Worm (Caenorhabditis elegans) whole organism, midembryonic: ENCODE measurements around the gene frm-3.

Experiments used
- T22C8.4 ChIP-seq: fragments of 200-800 bp; sonication (Bioruptor generic); IDR thresholded peaks from 2 replicates; pipeline ENCODE4 v1.3.6; 2022; ENCODE audit warnings: missing genetic modification characterization, missing compliant biosample characterization
- cog-1 ChIP-seq: sonication (generic microtip); optimal IDR thresholded peaks from 2 replicates; lab custom pipeline; 2016; ENCODE audit warnings: missing genetic modification characterization, missing compliant biosample characterization
- flt-1 ChIP-seq: fragments of 200-800 bp; sonication (Bioruptor generic); IDR thresholded peaks from 2 replicates; pipeline ENCODE4 v1.3.6; 2022; ENCODE audit warnings: missing genetic modification characterization, missing compliant biosample characterization
- klf-2 ChIP-seq: fragments of 200-800 bp; sonication (Bioruptor generic); conservative IDR thresholded peaks from 2 replicates; pipeline ENCODE4 v1.3.6; 2022; ENCODE audit warnings: missing genetic modification reagents, missing genetic modification characterization, missing compliant biosample characterization
- med-1 ChIP-seq: sonication (generic microtip); optimal IDR thresholded peaks from 2 replicates; lab custom pipeline; 2017; ENCODE audit warnings: missing genetic modification characterization, mild to moderate bottlenecking, missing compliant biosample characterization, antibody characterized with exemption, missing genetic modification reagents; ENCODE audit not compliant: insufficient read depth
- ref-1 ChIP-seq: fragments of 200-800 bp; sonication (Bioruptor generic); conservative IDR thresholded peaks from 2 replicates; pipeline ENCODE4 v1.3.6; 2022; ENCODE audit warnings: missing genetic modification reagents, missing genetic modification characterization, missing compliant biosample characterization
- tab-1 ChIP-seq: fragments of 200-800 bp; sonication (Bioruptor generic); IDR thresholded peaks from 2 replicates; pipeline ENCODE4 v1.3.6; 2022; ENCODE audit warnings: missing genetic modification characterization, missing compliant biosample characterization
- ztf-23 ChIP-seq: fragments of 200-800 bp; sonication (Bioruptor generic); IDR thresholded peaks from 2 replicates; pipeline ENCODE4 v1.3.6; 2022; ENCODE audit warnings: missing genetic modification reagents, missing genetic modification characterization, missing compliant biosample characterization
- ztf-29 ChIP-seq: fragments of 200-800 bp; sonication (Bioruptor generic); IDR thresholded peaks from 2 replicates; pipeline ENCODE4 v1.3.6; 2022; ENCODE audit warnings: missing genetic modification reagents, missing genetic modification characterization, missing compliant biosample characterization

Gene frm-3

ce11 chrX:11623442-11623841, 51.1 kb downstream of the frm-3 start:
- TF ChIP-seq ztf-29 (GFP tag; lab: Robert Waterston, UW) (no peak), ztf-23 (GFP tag; lab: Robert Waterston, UW) (no peak), T22C8.4 (GFP tag; lab: Robert Waterston, UW) (no peak), ref-1 (GFP tag; lab: Robert Waterston, UW) (no peak), med-1 (GFP tag; lab: Kevin White, UChicago) (no peak), flt-1 (GFP tag; lab: Robert Waterston, UW) (no peak), cog-1 (tag; lab: Kevin White, UChicago) (no peak), klf-2 (GFP tag; lab: Robert Waterston, UW) (no peak), tab-1 (GFP tag; lab: Robert Waterston, UW) (no peak)

ce11 chrX:11624621-11625020, 52.3 kb downstream of the frm-3 start:
- TF ChIP-seq med-1 (GFP tag; lab: Kevin White, UChicago), result no peak
- no peak for TF ChIP-seq tab-1 (GFP tag; lab: Robert Waterston, UW)
- no peak for TF ChIP-seq T22C8.4 (GFP tag; lab: Robert Waterston, UW)
- no peak for TF ChIP-seq ztf-29 (GFP tag; lab: Robert Waterston, UW)
- no peak for TF ChIP-seq klf-2 (GFP tag; lab: Robert Waterston, UW)
- no peak for TF ChIP-seq ztf-23 (GFP tag; lab: Robert Waterston, UW)
- no peak for TF ChIP-seq ref-1 (GFP tag; lab: Robert Waterston, UW)
- TF ChIP-seq cog-1 (tag; lab: Kevin White, UChicago), result no peak
- TF ChIP-seq flt-1 (GFP tag; lab: Robert Waterston, UW), result no peak

ce11 chrX:11627013-11627412, 54.7 kb downstream of the frm-3 start, which contains the start of gene twk-44:
Gene twk-44, minus strand, starts transcription at chrX:11627113.
- TF ChIP-seq T22C8.4 (GFP tag; lab: Robert Waterston, UW), result no peak
- no peak for TF ChIP-seq ref-1 (GFP tag; lab: Robert Waterston, UW)
- no peak for TF ChIP-seq ztf-23 (GFP tag; lab: Robert Waterston, UW)

ce11 chrX:11628580-11628979, 56.3 kb downstream of the frm-3 start, which contains the start of gene spp-30:
Gene spp-30, minus strand, starts transcription at chrX:11628680.
- no peak for TF ChIP-seq med-1 (GFP tag; lab: Kevin White, UChicago)

- TF ChIP-seq cog-1 (tag; lab: Kevin White, UChicago) (no peak), T22C8.4 (GFP tag; lab: Robert Waterston, UW) (no peak), klf-2 (GFP tag; lab: Robert Waterston, UW) (no peak), flt-1 (GFP tag; lab: Robert Waterston, UW) (no peak), med-1 (GFP tag; lab: Kevin White, UChicago) (no peak), ztf-23 (GFP tag; lab: Robert Waterston, UW) (no peak), ztf-29 (GFP tag; lab: Robert Waterston, UW) (no peak), ref-1 (GFP tag; lab: Robert Waterston, UW) (no peak), tab-1 (GFP tag; lab: Robert Waterston, UW) (no peak)
These were observed 58.2 kb downstream of the frm-3 start for ce11 chrX:11630499-11630898.

- TF ChIP-seq flt-1 (GFP tag; lab: Robert Waterston, UW) (no peak), ref-1 (GFP tag; lab: Robert Waterston, UW) (no peak), med-1 (GFP tag; lab: Kevin White, UChicago) (no peak), klf-2 (GFP tag; lab: Robert Waterston, UW) (no peak), ztf-23 (GFP tag; lab: Robert Waterston, UW) (no peak)
These were observed 59.8 kb downstream of the frm-3 start, which contains the start of gene sto-6 for ce11 chrX:11632107-11632506. Gene sto-6, plus strand, starts transcription at chrX:11632407.

- TF ChIP-seq med-1 (GFP tag; lab: Kevin White, UChicago), result no peak
- TF ChIP-seq ztf-29 (GFP tag; lab: Robert Waterston, UW), result no peak
- no peak for TF ChIP-seq ref-1 (GFP tag; lab: Robert Waterston, UW)
- TF ChIP-seq klf-2 (GFP tag; lab: Robert Waterston, UW), result no peak
- TF ChIP-seq T22C8.4 (GFP tag; lab: Robert Waterston, UW), result no peak
- no peak for TF ChIP-seq ztf-23 (GFP tag; lab: Robert Waterston, UW)
- no peak for TF ChIP-seq cog-1 (tag; lab: Kevin White, UChicago)
- no peak for TF ChIP-seq flt-1 (GFP tag; lab: Robert Waterston, UW)
- no peak for TF ChIP-seq tab-1 (GFP tag; lab: Robert Waterston, UW)
These were observed 61.0 kb downstream of the frm-3 start for ce11 chrX:11633278-11633677.
